Fruit fly (Drosophila melanogaster): ENCODE results near the gene Rbcn-3A.
A peak's percentile ranks its signal among the peaks of the same experiment; 100 is the strongest.

The Rbcn-3A gene

DNA sequence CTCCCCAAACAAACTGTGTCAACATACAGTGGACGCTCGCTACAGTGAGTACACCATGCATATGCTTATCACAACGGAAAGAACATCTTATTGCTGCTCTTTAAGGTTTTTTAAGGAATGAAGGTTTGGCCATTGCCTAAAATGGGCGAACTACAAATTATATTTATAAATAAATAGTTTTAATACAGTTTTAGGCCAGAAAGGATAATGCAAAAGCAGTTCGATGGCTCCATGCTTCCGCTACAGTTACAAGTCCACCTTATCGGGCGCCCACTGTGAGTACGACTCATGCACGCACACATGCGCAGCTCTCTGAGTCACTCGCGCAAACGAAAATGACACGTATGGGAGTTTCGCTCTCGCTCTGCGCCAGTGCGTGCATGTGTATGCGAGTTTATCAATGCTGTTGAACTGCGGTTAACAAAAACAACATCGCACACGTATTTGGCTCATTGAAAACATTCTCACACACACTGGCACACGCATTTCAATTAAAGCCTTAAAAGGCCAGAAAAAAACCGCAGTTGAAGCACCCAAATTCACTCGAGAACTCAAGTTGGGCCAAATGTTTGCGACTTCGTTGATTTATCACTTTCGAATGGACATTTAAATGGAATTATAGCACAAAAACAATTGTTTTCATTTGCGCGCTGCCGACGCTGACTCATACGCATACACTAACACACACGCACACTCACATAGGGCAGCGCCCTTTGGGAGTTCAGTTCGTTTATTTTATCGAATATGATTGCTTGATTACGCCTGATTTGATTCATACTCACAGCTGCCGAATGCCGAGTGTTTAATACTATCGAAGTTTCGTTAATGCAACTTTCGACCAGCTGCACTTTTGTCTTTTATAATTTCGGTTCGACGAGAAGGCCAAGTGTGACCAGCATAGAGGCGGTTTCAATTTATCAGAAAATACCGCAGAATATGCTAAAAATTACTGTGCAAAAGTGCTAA lies 30.8 kb downstream of the Rbcn-3A start, which contains the start of gene sqh (continued):
- TF ChIP-seq grn (GFP tag; optimal IDR thresholded peaks at IDR 0.05) (peak; percentile 22), CG15011 (GFP tag; optimal IDR thresholded peaks at IDR 0.05) (no peak), otp (GFP tag; IDR thresholded peaks at IDR 0.05) (peak; percentile 69; the same call in 2 of the 3 replicates), Fer3 (tag; optimal IDR thresholded peaks at IDR 0.05) (peak; percentile 85), dpn (GFP tag; optimal IDR thresholded peaks at IDR 0.05) (peak; percentile 52 to 85), CG12104 (GFP tag; optimal IDR thresholded peaks at IDR 0.05) (peak; percentile 78), sc (optimal IDR thresholded peaks at IDR 0.05) (no peak), sc (GFP tag; optimal IDR thresholded peaks at IDR 0.05) (peak; percentile 72), Ets65A (GFP tag) (peak; percentile 94), CG17612 (GFP tag; IDR thresholded peaks at IDR 0.05) (peak; percentile 61), CG7928 (GFP tag; optimal IDR thresholded peaks at IDR 0.05) (peak; percentile 44), trh (GFP tag; optimal IDR thresholded peaks at IDR 0.05) (peak; percentile 24), chif (GFP tag; optimal IDR thresholded peaks at IDR 0.05) (peak; percentile 30 to 61), CG4424 (GFP tag; optimal IDR thresholded peaks at IDR 0.05) (peak; percentile 78), CG1529 (GFP tag; optimal IDR thresholded peaks at IDR 0.05) (peak; percentile 90), ssp (GFP tag; IDR thresholded peaks at IDR 0.05) (peak; percentile 77), CG13123 (GFP tag; optimal IDR thresholded peaks at IDR 0.05) (peak; percentile 51), zf30C (GFP tag; optimal IDR thresholded peaks at IDR 0.05) (no peak), Hmr (GFP tag; optimal IDR thresholded peaks at IDR 0.05) (peak; percentile 91), YL-1 (GFP tag; optimal IDR thresholded peaks at IDR 0.05) (peak; percentile 54), CG3726 (GFP tag; IDR thresholded peaks at IDR 0.05) (peak; percentile 82), CkIIα-i1 (GFP tag; IDR thresholded peaks at IDR 0.05) (no peak), esg (GFP tag; conservative IDR thresholded peaks at IDR 0.05) (peak; percentile 85), HmgD (GFP tag; optimal IDR thresholded peaks at IDR 0.05) (no peak), CG4328 (GFP tag; optimal IDR thresholded peaks at IDR 0.05) (peak; percentile 87), sr (GFP tag; IDR thresholded peaks at IDR 0.05) (no peak; the same call in 2 of the 3 replicates), Mad (GFP tag; optimal IDR thresholded peaks at IDR 0.05) (peak; percentile 79), CG12236 (GFP tag; optimal IDR thresholded peaks at IDR 0.05) (no peak), CG11093 (GFP tag; IDR thresholded peaks at IDR 0.05) (peak; percentile 90), BtbVII (GFP tag; optimal IDR thresholded peaks at IDR 0.05) (peak; percentile 80), NC2α (GFP tag; optimal IDR thresholded peaks at IDR 0.05) (no peak), MESR4 (GFP tag; optimal IDR thresholded peaks at IDR 0.05) (peak; percentile 83), schlank (tag; optimal IDR thresholded peaks at IDR 0.05) (peak; percentile 73), CG34376 (GFP tag; optimal IDR thresholded peaks at IDR 0.05) (peak; percentile 83), CG6272 (GFP tag; IDR thresholded peaks at IDR 0.05) (peak; percentile 87), ato (GFP tag; IDR thresholded peaks at IDR 0.05; ENCODE audit: partially characterized antibody) (no peak), CG4820 (GFP tag; optimal IDR thresholded peaks at IDR 0.05) (peak; percentile 67), Kr (GFP tag; optimal IDR thresholded peaks at IDR 0.05) (no peak), CG8924 (tag; optimal IDR thresholded peaks at IDR 0.05) (peak; percentile 91), Antp (GFP tag; optimal IDR thresholded peaks at IDR 0.05) (peak; percentile 43), Asciz (GFP tag; optimal IDR thresholded peaks at IDR 0.05) (peak; percentile 78), E2f2 (GFP tag; IDR thresholded peaks at IDR 0.05) (peak; percentile 71), fu2 (GFP tag; optimal IDR thresholded peaks at IDR 0.05) (no peak), ttk (GFP tag; IDR thresholded peaks at IDR 0.05) (peak; percentile 84), sim (GFP tag; IDR thresholded peaks at IDR 0.05) (0 out of 2 replicates have a peak, but pooled peaks have one; percentile 37), CG5953 (GFP tag; IDR thresholded peaks at IDR 0.05) (peak; percentile 77), CG9932 (GFP tag; IDR thresholded peaks at IDR 0.05) (peak; percentile 89), Taf1 (GFP tag; IDR thresholded peaks at IDR 0.05) (peak; percentile 81; the same call in 1 of the 2 replicates), zen (tag; optimal IDR thresholded peaks at IDR 0.05) (peak; percentile 70), Camta (GFP tag; optimal IDR thresholded peaks at IDR 0.05) (peak; percentile 20)
